Fruit fly (Drosophila melanogaster): Measurements from ENCODE around the gene Vps37B.

dm6 chr3R:5203796-5204195, 22.2 kb upstream of the Vps37B start:
- TF ChIP-seq pad (GFP tag; optimal IDR thresholded peaks at IDR 0.05) (no peak), cnc (optimal IDR thresholded peaks at IDR 0.05) (no peak), CG12768 (GFP tag; optimal IDR thresholded peaks at IDR 0.05) (no peak), CG7101 (tag; optimal IDR thresholded peaks at IDR 0.05) (no peak), CG14711 (tag; optimal IDR thresholded peaks at IDR 0.05) (no peak)
